Worm (Caenorhabditis elegans): ENCODE data around the gene H12D21.5.

ce11 chrV:14899545-14899944, 5.7 kb downstream of the H12D21.5 start, which contains the start of gene H12D21.10:
- TF ChIP-seq ceh-13 (GFP tag; optimal IDR thresholded peaks at IDR 0.05) = no peak
- TF ChIP-seq B0310.2 (tag; optimal IDR thresholded peaks at IDR 0.05) = no peak
- no peak for TF ChIP-seq F13C5.2 (tag; optimal IDR thresholded peaks at IDR 0.05)
